Worm (Caenorhabditis elegans): ENCODE measurements around the gene sre-7.

ce11 chrV:14267326-14267942, 23.4 kb downstream of the sre-7 start:
- TF ChIP-seq him-1 (tag; optimal IDR thresholded peaks at IDR 0.05) (no peak), dao-5 (tag; optimal IDR thresholded peaks at IDR 0.05) (no peak), W03F9.2 (tag; optimal IDR thresholded peaks at IDR 0.05) (no peak)

All from whole organism, L4/young adult.